Worm (Caenorhabditis elegans) whole organism, young adult: Measurements from ENCODE around the gene pitr-3.

Source experiments
- chd-7 ChIP-seq: sonication (generic microtip); optimal IDR thresholded peaks from 2 replicates; lab custom pipeline; 2016; ENCODE audit warnings: mild to moderate bottlenecking, missing genetic modification characterization, moderate library complexity, missing compliant biosample characterization
- lir-1 ChIP-seq: fragments of 200-800 bp; sonication (Bioruptor generic); conservative IDR thresholded peaks from 2 replicates; pipeline ENCODE4 v1.3.6; 2022; ENCODE audit warnings: missing genetic modification reagents, missing genetic modification characterization, missing compliant biosample characterization
- lsl-1 ChIP-seq: fragments of 200-800 bp; sonication (Bioruptor generic); optimal IDR thresholded peaks from 2 replicates; lab custom pipeline; 2018; ENCODE audit warnings: mild to moderate bottlenecking, missing genetic modification characterization, moderate library complexity, missing compliant biosample characterization
- snpc-4 ChIP-seq, 5 experiments: fragments of 150-350 bp in 1 of 5; sonication (generic microtip) in 4 of 5; optimal IDR thresholded peaks; 2 replicates each; lab custom pipeline; 2014 to 2018; ENCODE audit warnings: missing genetic modification characterization in 5 of 5, missing biosample characterization in 3 of 5, antibody characterized with exemption in 2 of 5, mild to moderate bottlenecking in 2 of 5, missing compliant biosample characterization in 2 of 5, missing genotype in 2 of 5, moderate library complexity in 2 of 5, missing genetic modification reagents in 1 of 5
- unc-62 ChIP-seq: fragments of 150-350 bp; optimal IDR thresholded peaks from 2 replicates; lab custom pipeline; 2014; ENCODE audit warnings: missing biosample characterization, missing genetic modification reagents, missing genetic modification characterization
- ztf-6 ChIP-seq: fragments of 200-800 bp; sonication (Bioruptor generic); IDR thresholded peaks from 2 replicates; pipeline ENCODE4 v1.3.6; 2022; ENCODE audit warnings: missing genetic modification reagents, missing genetic modification characterization, missing compliant biosample characterization

ce11 chrV:9165073-9165699 is 24.0 kb upstream of the pitr-3 start, which contains the start of gene col-10:
- no peak for TF ChIP-seq lsl-1 (GFP tag; lab: Kevin White, UChicago)
- TF ChIP-seq ztf-6 (GFP tag; lab: Robert Waterston, UW): no peak
- TF ChIP-seq chd-7 (tag; lab: Kevin White, UChicago): no peak
- TF ChIP-seq unc-62: no peak
- no peak for TF ChIP-seq snpc-4 (GFP tag; optimal IDR thresholded peaks at IDR 0.05; lab: Kevin White, UChicago)
- TF ChIP-seq snpc-4 (tag; optimal IDR thresholded peaks at IDR 0.05; lab: Kevin White, UChicago): no peak
- TF ChIP-seq lir-1: no peak
